Worm (Caenorhabditis elegans) whole organism, mixed stage, embryonic: ENCODE measurements around the gene madf-1.
A peak's percentile ranks its signal among the peaks of the same experiment; 100 is the strongest.

Experiments used
- ces-1 ChIP-seq: fragments of 150-350 bp; optimal IDR thresholded peaks from 2 replicates; lab custom pipeline; 2014; ENCODE audit warnings: missing biosample characterization, missing genetic modification reagents, missing genetic modification characterization
- drap-1 ChIP-seq: fragments of 200-800 bp; sonication (Bioruptor generic); optimal IDR thresholded peaks from 3 replicates; lab custom pipeline; 2018; ENCODE audit warnings: mild to moderate bottlenecking, missing genetic modification characterization, missing compliant biosample characterization
- lin-13 ChIP-seq: fragments of 150-350 bp; optimal IDR thresholded peaks from 2 replicates; lab custom pipeline; 2014; ENCODE audit warnings: missing biosample characterization, missing genetic modification characterization
- snpc-4 ChIP-seq: fragments of 150-350 bp; optimal IDR thresholded peaks from 2 replicates; lab custom pipeline; 2014; ENCODE audit warnings: missing biosample characterization, missing genetic modification characterization
- sptf-1 ChIP-seq: sonication (generic microtip); optimal IDR thresholded peaks from 2 replicates; lab custom pipeline; 2017; ENCODE audit warnings: mild to moderate bottlenecking, missing genetic modification characterization, moderate library complexity, missing compliant biosample characterization
- tbx-8 ChIP-seq: fragments of 200-800 bp; sonication (Bioruptor generic); optimal IDR thresholded peaks from 2 replicates; lab custom pipeline; 2018; ENCODE audit warnings: mild to moderate bottlenecking, missing genetic modification characterization, moderate library complexity, missing compliant biosample characterization

- TF ChIP-seq lin-13 (tag; lab: Kevin White, UChicago) (peak; percentile 18), drap-1 (GFP tag; lab: Kevin White, UChicago) (no peak), snpc-4 (tag; lab: Kevin White, UChicago) (no peak), sptf-1 (tag; lab: Kevin White, UChicago) (no peak), ces-1 (GFP tag; lab: Kevin White, UChicago) (no peak), tbx-8 (GFP tag; lab: Kevin White, UChicago) (no peak)
Observed at ce11 chrIV:866828-867270, 35.2 kb upstream of the madf-1 start.
